Fruit fly (Drosophila melanogaster) S2 (cell line): Measurements from ENCODE around the gene Cpr64Ad.

Experiments used
- CG8478 ChIP-seq: fragments of >200 bp; optimal IDR thresholded peaks from 2 replicates; lab custom pipeline; 2018
- CTCF ChIP-seq, 2 experiments: fragments of >200 bp; optimal IDR thresholded peaks; 2 replicates each; lab custom pipeline; 2018

dm6 chr3L:4233603-4234277 is 18.6 kb downstream of the Cpr64Ad start:
- TF ChIP-seq CG8478 (lab: Kevin White, UChicago) (peak; percentile 76), CTCF (optimal IDR thresholded peaks at IDR 0.05; lab: Kevin White, UChicago) (no peak)
